Worm (Caenorhabditis elegans) whole organism, mixed stage, embryonic: ENCODE results near the gene srbc-49.

Experiments used
- ceh-43 ChIP-seq: fragments of 200-800 bp; sonication (Bioruptor generic); optimal IDR thresholded peaks from 2 replicates; lab custom pipeline; 2018; ENCODE audit warnings: mild to moderate bottlenecking, missing genetic modification characterization, moderate library complexity, missing compliant biosample characterization
- ceh-83 ChIP-seq: fragments of 200-800 bp; sonication (Bioruptor generic); optimal IDR thresholded peaks from 2 replicates; lab custom pipeline; 2018; ENCODE audit warnings: mild to moderate bottlenecking, missing genetic modification characterization, missing compliant biosample characterization
- ces-1 ChIP-seq: fragments of 150-350 bp; optimal IDR thresholded peaks from 2 replicates; lab custom pipeline; 2014; ENCODE audit warnings: missing biosample characterization, missing genetic modification reagents, missing genetic modification characterization
- elt-3 ChIP-seq: fragments of 150-350 bp; optimal IDR thresholded peaks from 2 replicates; lab custom pipeline; 2014; ENCODE audit warnings: missing biosample characterization, missing genetic modification characterization
- lsy-2 ChIP-seq: fragments of 150-350 bp; optimal IDR thresholded peaks from 2 replicates; lab custom pipeline; 2014; ENCODE audit warnings: missing biosample characterization, missing genetic modification characterization
- mab-5 ChIP-seq: fragments of 150-350 bp; optimal IDR thresholded peaks from 2 replicates; lab custom pipeline; 2014; ENCODE audit warnings: missing biosample characterization, missing genetic modification characterization
- mep-1 ChIP-seq: fragments of 150-350 bp; optimal IDR thresholded peaks from 2 replicates; lab custom pipeline; 2017; ENCODE audit warnings: missing biosample characterization, missing genetic modification reagents, missing genetic modification characterization, inconsistent platforms
- nhr-12 ChIP-seq: fragments of 150-350 bp; optimal IDR thresholded peaks from 2 replicates; lab custom pipeline; 2014; ENCODE audit warnings: missing biosample characterization, missing genetic modification characterization
- nhr-28 ChIP-seq: fragments of 150-350 bp; optimal IDR thresholded peaks from 2 replicates; lab custom pipeline; 2014; ENCODE audit warnings: missing biosample characterization, missing genetic modification characterization
- pha-4 ChIP-seq: fragments of 150-350 bp; optimal IDR thresholded peaks from 2 replicates; lab custom pipeline; 2018; ENCODE audit warnings: missing biosample characterization, missing genetic modification reagents, missing genetic modification characterization
- snpc-4 ChIP-seq: fragments of 150-350 bp; optimal IDR thresholded peaks from 2 replicates; lab custom pipeline; 2014; ENCODE audit warnings: missing biosample characterization, missing genetic modification characterization
- sptf-1 ChIP-seq: sonication (generic microtip); optimal IDR thresholded peaks from 2 replicates; lab custom pipeline; 2017; ENCODE audit warnings: mild to moderate bottlenecking, missing genetic modification characterization, moderate library complexity, missing compliant biosample characterization

DNA sequence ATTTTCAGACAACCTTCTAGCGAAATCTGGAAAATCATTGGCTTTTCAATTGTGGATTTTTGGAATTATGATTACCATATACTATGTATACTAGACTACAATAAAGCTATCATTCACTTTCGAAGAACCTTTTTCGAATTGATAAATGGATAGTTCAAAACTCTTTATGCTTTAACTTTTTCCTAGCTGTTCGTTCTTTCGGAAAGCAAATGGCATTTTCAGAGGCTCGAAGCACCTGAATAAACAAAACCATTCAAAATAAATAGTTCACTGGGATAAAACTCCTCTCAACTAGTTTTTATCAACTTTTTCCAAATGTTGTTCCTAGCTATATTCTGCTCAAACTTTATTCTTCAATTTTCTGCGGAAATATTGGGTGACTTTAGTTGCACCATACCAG is 40.4 kb upstream of the srbc-49 start, which contains the start of gene T26E4.2:
- TF ChIP-seq snpc-4 (tag; lab: Kevin White, UChicago) (no peak), elt-3 (no peak), nhr-28 (tag; lab: Kevin White, UChicago) (no peak), pha-4 (no peak), sptf-1 (tag; lab: Kevin White, UChicago) (no peak), mab-5 (no peak), ces-1 (GFP tag; lab: Kevin White, UChicago) (no peak), ceh-43 (no peak), mep-1 (tag; lab: Kevin White, UChicago) (no peak), ceh-83 (GFP tag; lab: Kevin White, UChicago) (no peak), nhr-12 (tag; lab: Kevin White, UChicago) (no peak), lsy-2 (tag; lab: Kevin White, UChicago) (no peak)
